Worm (Caenorhabditis elegans) whole organism, late embryonic: ENCODE measurements around the gene col-137.

Experiments
- F13H6.1 ChIP-seq: sonication (generic microtip); optimal IDR thresholded peaks from 2 replicates; lab custom pipeline; 2016; ENCODE audit warnings: missing genetic modification characterization, missing compliant biosample characterization
- T23F11.4 ChIP-seq: fragments of 200-800 bp; sonication (Bioruptor generic); optimal IDR thresholded peaks from 2 replicates; lab custom pipeline; 2018; ENCODE audit warnings: mild to moderate bottlenecking, missing genetic modification characterization, missing compliant biosample characterization
- ahr-1 ChIP-seq: sonication (generic microtip); optimal IDR thresholded peaks from 2 replicates; lab custom pipeline; 2016; ENCODE audit warnings: missing genetic modification characterization, missing compliant biosample characterization
- ceh-19 ChIP-seq: fragments of 200-800 bp; sonication (Bioruptor generic); optimal IDR thresholded peaks from 2 replicates; lab custom pipeline; 2018; ENCODE audit warnings: mild to moderate bottlenecking, missing genetic modification characterization, missing compliant biosample characterization
- hlh-6 ChIP-seq: sonication (generic microtip); optimal IDR thresholded peaks from 2 replicates; lab custom pipeline; 2016; ENCODE audit warnings: missing genotype, missing genetic modification characterization, missing compliant biosample characterization
- hlh-8 ChIP-seq: sonication (generic microtip); optimal IDR thresholded peaks from 2 replicates; lab custom pipeline; 2016; ENCODE audit warnings: missing genotype, missing genetic modification characterization, missing compliant biosample characterization
- pha-4 ChIP-seq: fragments of 150-350 bp; optimal IDR thresholded peaks from 2 replicates; lab custom pipeline; 2018; ENCODE audit warnings: missing biosample characterization, missing genetic modification reagents, missing genetic modification characterization
- pros-1 ChIP-seq: fragments of 150-350 bp; optimal IDR thresholded peaks from 2 replicates; lab custom pipeline; 2014; ENCODE audit warnings: missing biosample characterization, missing genetic modification reagents, missing genetic modification characterization

Gene col-137

DNA sequence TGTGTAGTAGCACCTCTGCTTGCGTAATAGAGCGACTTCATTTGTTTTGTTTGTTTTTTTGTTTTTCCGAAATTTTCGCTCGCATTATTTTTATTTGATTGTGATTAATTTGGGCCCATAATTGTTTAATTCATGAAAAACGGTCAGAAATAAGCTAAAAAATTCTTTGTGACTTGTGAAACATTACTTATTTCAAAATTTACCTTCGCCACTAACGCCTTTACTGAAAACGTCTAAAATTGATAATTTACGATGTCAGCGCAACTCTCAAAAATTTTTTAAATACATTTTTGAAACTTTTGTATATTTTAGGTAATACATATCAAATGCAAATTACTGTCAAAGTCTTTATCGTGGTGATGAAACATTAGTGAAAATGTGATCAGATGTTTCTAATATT, 41.6 kb downstream of the col-137 start:
- no peak for TF ChIP-seq pha-4 (tag; lab: Kevin White, UChicago)
- no peak for TF ChIP-seq ceh-19 (GFP tag; lab: Kevin White, UChicago)
- TF ChIP-seq hlh-6 (tag; lab: Kevin White, UChicago) = no peak
- TF ChIP-seq F13H6.1 (tag; lab: Kevin White, UChicago) = no peak
- TF ChIP-seq T23F11.4 (GFP tag; lab: Kevin White, UChicago) = no peak
- TF ChIP-seq hlh-8 (tag; lab: Kevin White, UChicago) = no peak
- TF ChIP-seq pros-1 = no peak
- TF ChIP-seq ahr-1 = no peak
